Fruit fly (Drosophila melanogaster) Kc167 (cell line): ENCODE data around the gene Trhn.

Experiments used
- Myc ChIP-seq: fragments of >200 bp; optimal IDR thresholded peaks from 2 replicates; lab custom pipeline; 2017; ENCODE audit warnings: missing external identifiers
- Sin3A ChIP-seq: fragments of >200 bp; optimal IDR thresholded peaks from 2 replicates; lab custom pipeline; 2018; ENCODE audit warnings: missing external identifiers
- h ChIP-seq: fragments of >200 bp; optimal IDR thresholded peaks from 3 replicates; lab custom pipeline; 2018; ENCODE audit warnings: missing external identifiers
- insv ChIP-seq: fragments of >200 bp; optimal IDR thresholded peaks from 3 replicates; lab custom pipeline; 2018; ENCODE audit warnings: missing external identifiers
- psq ChIP-seq: fragments of >200 bp; optimal IDR thresholded peaks from 2 replicates; lab custom pipeline; 2017; ENCODE audit warnings: missing external identifiers
- ttk ChIP-seq: sonication (Bioruptor generic); optimal IDR thresholded peaks from 2 replicates; lab custom pipeline; 2017; ENCODE audit warnings: missing external identifiers

The Trhn gene

dm6 chr3L:1183467-1183866 is 9.5 kb downstream of the Trhn start:
- no peak for TF ChIP-seq ttk (lab: Kevin White, UChicago)
- TF ChIP-seq insv: no peak
- no peak for TF ChIP-seq Sin3A
- TF ChIP-seq Myc (lab: Kevin White, UChicago): no peak
- TF ChIP-seq psq (lab: Kevin White, UChicago): no peak
- TF ChIP-seq h (lab: Kevin White, UChicago): no peak

dm6 chr3L:1178115-1178583 is 14.8 kb downstream of the Trhn start:
- TF ChIP-seq psq (lab: Kevin White, UChicago) (no peak), Myc (lab: Kevin White, UChicago) (no peak), ttk (lab: Kevin White, UChicago) (no peak), insv (no peak), h (lab: Kevin White, UChicago) (no peak), Sin3A (no peak)

dm6 chr3L:1177085-1177484 is 15.9 kb downstream of the Trhn start, which contains the start of gene bab2:
bab2 (minus strand) TSS chr3L:1177276.
- TF ChIP-seq psq (lab: Kevin White, UChicago): no peak
- TF ChIP-seq insv: no peak
- TF ChIP-seq Sin3A: no peak
- no peak for TF ChIP-seq Myc (lab: Kevin White, UChicago)

dm6 chr3L:1176515-1176914 is 16.5 kb downstream of the Trhn start:
- TF ChIP-seq insv: no peak
- TF ChIP-seq h (lab: Kevin White, UChicago): no peak
- TF ChIP-seq psq (lab: Kevin White, UChicago): no peak
- TF ChIP-seq Myc (lab: Kevin White, UChicago): no peak
- no peak for TF ChIP-seq ttk (lab: Kevin White, UChicago)
- TF ChIP-seq Sin3A: no peak

dm6 chr3L:1172858-1173257 is 20.1 kb downstream of the Trhn start:
- TF ChIP-seq Sin3A (no peak), ttk (lab: Kevin White, UChicago) (no peak), Myc (lab: Kevin White, UChicago) (no peak), h (lab: Kevin White, UChicago) (no peak), insv (no peak), psq (lab: Kevin White, UChicago) (no peak)

dm6 chr3L:1170611-1171010 is 22.4 kb downstream of the Trhn start:
- no peak for TF ChIP-seq psq (lab: Kevin White, UChicago)
- no peak for TF ChIP-seq insv
- TF ChIP-seq Sin3A: no peak
- no peak for TF ChIP-seq ttk (lab: Kevin White, UChicago)

dm6 chr3L:1169617-1170016 is 23.4 kb downstream of the Trhn start:
- no peak for TF ChIP-seq h (lab: Kevin White, UChicago)
- TF ChIP-seq ttk (lab: Kevin White, UChicago): no peak
- TF ChIP-seq Sin3A: no peak
- no peak for TF ChIP-seq insv
- no peak for TF ChIP-seq psq (lab: Kevin White, UChicago)
- no peak for TF ChIP-seq Myc (lab: Kevin White, UChicago)

dm6 chr3L:1168445-1168844 is 24.5 kb downstream of the Trhn start:
- no peak for TF ChIP-seq Myc (lab: Kevin White, UChicago)

- TF ChIP-seq ttk (lab: Kevin White, UChicago) (no peak), psq (lab: Kevin White, UChicago) (no peak), Sin3A (no peak), h (lab: Kevin White, UChicago) (no peak), insv (no peak), Myc (lab: Kevin White, UChicago) (no peak)
These were observed 25.7 kb downstream of the Trhn start for dm6 chr3L:1166945-1167913.

- TF ChIP-seq insv: no peak
- no peak for TF ChIP-seq Sin3A
- TF ChIP-seq h (lab: Kevin White, UChicago): no peak
- TF ChIP-seq psq (lab: Kevin White, UChicago): no peak
- TF ChIP-seq ttk (lab: Kevin White, UChicago): no peak
- no peak for TF ChIP-seq Myc (lab: Kevin White, UChicago)
These were observed 26.7 kb downstream of the Trhn start for dm6 chr3L:1166266-1166665.

- TF ChIP-seq insv (no peak), ttk (lab: Kevin White, UChicago) (no peak), h (lab: Kevin White, UChicago) (no peak), Sin3A (no peak), Myc (lab: Kevin White, UChicago) (no peak), psq (lab: Kevin White, UChicago) (no peak)
These were observed 27.2 kb downstream of the Trhn start for dm6 chr3L:1165808-1166207.

dm6 chr3L:1152540-1153348 is 40.2 kb downstream of the Trhn start:
- TF ChIP-seq insv (no peak), psq (lab: Kevin White, UChicago) (no peak), ttk (lab: Kevin White, UChicago) (no peak), h (lab: Kevin White, UChicago) (no peak), Sin3A (no peak), Myc (lab: Kevin White, UChicago) (no peak)
